Fruit fly (Drosophila melanogaster) Kc167 (cell line): ENCODE results near the gene CG32633.

Source experiments
- Sin3A ChIP-seq: fragments of >200 bp; optimal IDR thresholded peaks from 2 replicates; lab custom pipeline; 2018; ENCODE audit warnings: missing external identifiers
- h ChIP-seq: fragments of >200 bp; optimal IDR thresholded peaks from 3 replicates; lab custom pipeline; 2018; ENCODE audit warnings: missing external identifiers
- psq ChIP-seq: fragments of >200 bp; optimal IDR thresholded peaks from 2 replicates; lab custom pipeline; 2017; ENCODE audit warnings: missing external identifiers
- ttk ChIP-seq: sonication (Bioruptor generic); optimal IDR thresholded peaks from 2 replicates; lab custom pipeline; 2017; ENCODE audit warnings: missing external identifiers

DNA sequence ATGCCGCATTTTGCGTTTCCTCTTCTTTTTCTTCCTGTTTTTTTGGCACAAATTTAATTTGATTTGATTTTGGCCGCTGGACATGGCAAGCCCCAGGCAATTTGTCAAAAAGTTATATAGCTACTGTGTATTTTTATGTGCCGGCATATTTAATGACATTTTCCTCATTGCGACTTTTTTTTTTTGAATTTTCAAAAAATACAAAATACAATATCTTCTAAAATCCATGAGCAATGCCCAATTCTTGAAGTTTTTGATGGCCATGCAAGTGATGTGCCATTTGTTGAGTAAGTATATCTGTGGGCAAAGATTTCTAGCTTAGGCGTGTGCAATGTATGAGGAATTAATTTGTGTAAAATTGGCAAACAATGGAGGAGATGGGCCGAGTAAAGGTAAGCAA, 5.8 kb upstream of the CG32633 start, which contains the start of gene CG11816:
- TF ChIP-seq psq (lab: Kevin White, UChicago) (no peak), h (lab: Kevin White, UChicago) (no peak), ttk (lab: Kevin White, UChicago) (no peak), Sin3A (lab: Kevin White, UChicago) (no peak)
